Fruit fly (Drosophila melanogaster) whole organism, embryonic: ENCODE results near the gene hbt.
A peak's percentile ranks its signal among the peaks of the same experiment; 100 is the strongest.

ENCODE experiments used
- Asciz ChIP-seq: fragments of 200-800 bp; sonication (Bioruptor generic); optimal IDR thresholded peaks from 2 replicates; lab custom pipeline; 2017; ENCODE audit warnings: missing biosample characterization, mild to moderate bottlenecking, missing genetic modification characterization, missing genetic modification reagents
- Atf6 ChIP-seq: fragments of 200-800 bp; sonication (Bioruptor generic); IDR thresholded peaks from 2 replicates; pipeline ENCODE4 v1.3.6; 2022; ENCODE audit warnings: missing biosample characterization, missing genetic modification characterization
- B-H1 ChIP-seq: fragments of 200-800 bp; sonication (Bioruptor generic); IDR thresholded peaks from 3 replicates; pipeline ENCODE4 v1.3.6; 2022; ENCODE audit warnings: missing biosample characterization, missing genetic modification characterization
- CG10267 ChIP-seq: fragments of 200-800 bp; sonication (Bioruptor generic); optimal IDR thresholded peaks from 2 replicates; lab custom pipeline; 2018; ENCODE audit warnings: missing biosample characterization, mild to moderate bottlenecking, missing genetic modification characterization, moderate library complexity
- CG13123 ChIP-seq: fragments of 200-800 bp; sonication (Bioruptor generic); optimal IDR thresholded peaks from 2 replicates; lab custom pipeline; 2016; ENCODE audit warnings: missing biosample characterization, missing genetic modification characterization
- CG14860 ChIP-seq: fragments of 200-800 bp; sonication (Bioruptor generic); IDR thresholded peaks from 3 replicates; pipeline ENCODE4 v1.3.6; 2022; ENCODE audit warnings: missing biosample characterization, missing genetic modification characterization; ENCODE audit not compliant: partially characterized antibody
- CG16815 ChIP-seq: fragments of 200-800 bp; sonication (Bioruptor generic); optimal IDR thresholded peaks from 3 replicates; lab custom pipeline; 2017; ENCODE audit warnings: missing biosample characterization, mild to moderate bottlenecking, missing genetic modification characterization
- CG18599 ChIP-seq: fragments of 200-800 bp; sonication (Bioruptor generic); optimal IDR thresholded peaks from 3 replicates; lab custom pipeline; 2017; ENCODE audit warnings: missing biosample characterization, missing genetic modification characterization, mild to moderate bottlenecking, moderate library complexity, missing genetic modification reagents
- CG2129 ChIP-seq: fragments of 200-800 bp; sonication (Bioruptor generic); IDR thresholded peaks from 2 replicates; pipeline ENCODE4 v1.3.6; 2022; ENCODE audit warnings: missing biosample characterization, missing genetic modification characterization; ENCODE audit not compliant: partially characterized antibody
- CG31224 ChIP-seq: fragments of 200-800 bp; sonication (Bioruptor generic); IDR thresholded peaks from 2 replicates; pipeline ENCODE4 v1.3.6; 2022; ENCODE audit warnings: missing biosample characterization, missing genetic modification characterization
- CG31365 ChIP-seq: fragments of 200-800 bp; sonication (Bioruptor generic); optimal IDR thresholded peaks from 2 replicates; lab custom pipeline; 2018; ENCODE audit warnings: missing biosample characterization, mild to moderate bottlenecking, missing genetic modification characterization
- CG3407 ChIP-seq: fragments of 200-800 bp; sonication (Bioruptor generic); optimal IDR thresholded peaks from 2 replicates; lab custom pipeline; 2018; ENCODE audit warnings: missing biosample characterization, mild to moderate bottlenecking, missing genetic modification characterization
- CG3847 ChIP-seq: fragments of 200-800 bp; sonication (Bioruptor generic); IDR thresholded peaks from 2 replicates; pipeline ENCODE4 v1.3.6; 2022; ENCODE audit warnings: missing biosample characterization, missing genetic modification characterization
- CG4282 ChIP-seq: fragments of 200-800 bp; sonication (Bioruptor generic); optimal IDR thresholded peaks from 2 replicates; lab custom pipeline; 2016; ENCODE audit warnings: missing biosample characterization, missing genetic modification characterization
- CG4328 ChIP-seq: fragments of 200-800 bp; sonication (Bioruptor generic); optimal IDR thresholded peaks from 3 replicates; lab custom pipeline; 2017; ENCODE audit warnings: missing biosample characterization, missing genetic modification reagents, missing genetic modification characterization
- CG7987 ChIP-seq: fragments of 200-800 bp; sonication (Bioruptor generic); optimal IDR thresholded peaks from 2 replicates; lab custom pipeline; 2018; ENCODE audit warnings: missing biosample characterization, mild to moderate bottlenecking, missing genetic modification characterization, moderate library complexity
- CG9727 ChIP-seq: fragments of 200-800 bp; sonication (Bioruptor generic); optimal IDR thresholded peaks from 3 replicates; lab custom pipeline; 2017; ENCODE audit warnings: missing biosample characterization, mild to moderate bottlenecking, missing genetic modification characterization
- CTCF ChIP-seq: fragments of 200-800 bp; sonication (Bioruptor generic); optimal IDR thresholded peaks from 2 replicates; lab custom pipeline; 2017; ENCODE audit warnings: missing biosample characterization, mild to moderate bottlenecking, missing genetic modification characterization, moderate library complexity
- Eip74EF ChIP-seq, 2 experiments: fragments of 200-800 bp in 1 of 2; fragments of >200 bp in 1 of 2; sonication (Bioruptor generic) in 1 of 2; optimal IDR thresholded peaks; 2 replicates each; lab custom pipeline; 2017 to 2019; ENCODE audit warnings: missing biosample characterization in 2 of 2, missing genetic modification characterization in 2 of 2, mild to moderate bottlenecking in 1 of 2, moderate library complexity in 1 of 2
- HLH54F ChIP-seq: fragments of 200-800 bp; sonication (Bioruptor generic); optimal IDR thresholded peaks from 3 replicates; lab custom pipeline; 2016; ENCODE audit warnings: missing biosample characterization, missing genetic modification characterization
- Hand ChIP-seq: fragments of 200-800 bp; sonication (Bioruptor generic); optimal IDR thresholded peaks from 2 replicates; lab custom pipeline; 2017; ENCODE audit warnings: mild to moderate bottlenecking, missing biosample characterization, missing genetic modification reagents, missing genetic modification characterization
- Hey ChIP-seq: fragments of 200-800 bp; sonication (Bioruptor generic); optimal IDR thresholded peaks from 3 replicates; lab custom pipeline; 2018; ENCODE audit warnings: missing biosample characterization, mild to moderate bottlenecking, missing genetic modification characterization
- Mrtf ChIP-seq: fragments of 200-800 bp; sonication (Bioruptor generic); IDR thresholded peaks from 3 replicates; pipeline ENCODE4 v1.3.6; 2022; ENCODE audit warnings: missing biosample characterization, missing genetic modification characterization
- NC2β ChIP-seq: fragments of 200-800 bp; sonication (Bioruptor generic); optimal IDR thresholded peaks from 2 replicates; lab custom pipeline; 2016; ENCODE audit warnings: missing biosample characterization, missing genetic modification characterization
- Nf-YC ChIP-seq: fragments of 200-800 bp; optimal IDR thresholded peaks from 3 replicates; lab custom pipeline; 2019; ENCODE audit warnings: missing biosample characterization, mild to moderate bottlenecking, missing genetic modification characterization, moderate library complexity
- Oaz ChIP-seq: fragments of 200-800 bp; sonication (Bioruptor generic); IDR thresholded peaks from 2 replicates; pipeline ENCODE4 v1.3.6; 2022; ENCODE audit warnings: missing biosample characterization, missing genetic modification characterization
- Oli ChIP-seq: fragments of 200-800 bp; sonication (Bioruptor generic); optimal IDR thresholded peaks from 2 replicates; lab custom pipeline; 2018; ENCODE audit warnings: missing biosample characterization, mild to moderate bottlenecking, missing genetic modification characterization, moderate library complexity
- Ravus ChIP-seq: fragments of 200-800 bp; sonication (Bioruptor generic); IDR thresholded peaks from 2 replicates; pipeline ENCODE4 v1.3.6; 2022; ENCODE audit warnings: missing biosample characterization, missing genetic modification characterization
- Scr ChIP-seq: fragments of 200-800 bp; sonication (Bioruptor generic); IDR thresholded peaks from 2 replicates; pipeline ENCODE4 v1.3.6; 2022; ENCODE audit warnings: missing biosample characterization, missing genetic modification characterization; ENCODE audit not compliant: partially characterized antibody
- Side ChIP-seq: fragments of 200-800 bp; sonication (Bioruptor generic); optimal IDR thresholded peaks from 2 replicates; lab custom pipeline; 2016; ENCODE audit warnings: missing biosample characterization, missing genetic modification characterization
- Stat92E ChIP-seq, 3 experiments: fragments of >200 bp in 2 of 3; fragments of 200-800 bp in 1 of 3; sonication (Bioruptor generic) in 1 of 3; optimal IDR thresholded peaks; 2 replicates each; lab custom pipeline; 2017 to 2019; ENCODE audit warnings: missing biosample characterization in 3 of 3, missing genetic modification characterization in 3 of 3, mild to moderate bottlenecking in 1 of 3, moderate library complexity in 1 of 3
- Usf ChIP-seq: fragments of 200-800 bp; sonication (Bioruptor generic); optimal IDR thresholded peaks from 2 replicates; lab custom pipeline; 2017; ENCODE audit warnings: missing genotype, missing biosample characterization, missing genetic modification characterization
- chinmo ChIP-seq: fragments of 200-800 bp; sonication (Bioruptor generic); IDR thresholded peaks from 4 replicates; pipeline ENCODE4 v1.3.6; 2022; ENCODE audit warnings: missing biosample characterization, missing genetic modification characterization; ENCODE audit not compliant: partially characterized antibody
- chn ChIP-seq: fragments of 200-800 bp; sonication (Bioruptor generic); optimal IDR thresholded peaks from 2 replicates; lab custom pipeline; 2016; ENCODE audit warnings: missing biosample characterization, missing genetic modification characterization
- da ChIP-seq: fragments of 200-800 bp; sonication (Bioruptor generic); optimal IDR thresholded peaks from 2 replicates; lab custom pipeline; 2016; ENCODE audit warnings: missing biosample characterization, missing genetic modification characterization
- emc ChIP-seq: fragments of 200-800 bp; sonication (Bioruptor generic); optimal IDR thresholded peaks from 2 replicates; lab custom pipeline; 2016; ENCODE audit warnings: missing biosample characterization, missing genetic modification characterization
- fru ChIP-seq: fragments of >200 bp; optimal IDR thresholded peaks from 2 replicates; lab custom pipeline; 2017
- fu2 ChIP-seq: fragments of 200-800 bp; sonication (Bioruptor generic); optimal IDR thresholded peaks from 2 replicates; lab custom pipeline; 2016; ENCODE audit warnings: missing biosample characterization, missing genetic modification characterization
- gcm2 ChIP-seq: fragments of 200-800 bp; sonication (Bioruptor generic); optimal IDR thresholded peaks from 2 replicates; lab custom pipeline; 2016; ENCODE audit warnings: missing biosample characterization, missing genetic modification characterization
- inv ChIP-seq: fragments of 200-800 bp; sonication (Bioruptor generic); IDR thresholded peaks from 2 replicates; pipeline ENCODE4 v1.3.6; 2022; ENCODE audit warnings: missing biosample characterization, missing genetic modification characterization; ENCODE audit not compliant: partially characterized antibody
- pzg ChIP-seq: fragments of 200-800 bp; sonication (Bioruptor generic); optimal IDR thresholded peaks from 3 replicates; lab custom pipeline; 2018; ENCODE audit warnings: missing biosample characterization, mild to moderate bottlenecking, missing genetic modification characterization, moderate library complexity
- run ChIP-seq: fragments of 200-800 bp; sonication (Bioruptor generic); optimal IDR thresholded peaks from 3 replicates; lab custom pipeline; 2018; ENCODE audit warnings: missing biosample characterization, mild to moderate bottlenecking, missing genetic modification characterization
- sisA ChIP-seq: fragments of 200-800 bp; sonication (Bioruptor generic); IDR thresholded peaks from 2 replicates; pipeline ENCODE4 v1.3.6; 2022; ENCODE audit warnings: missing biosample characterization, missing genetic modification characterization
- tna ChIP-seq: fragments of 200-800 bp; sonication (Bioruptor generic); IDR thresholded peaks from 2 replicates; pipeline ENCODE4 v1.3.6; 2022; ENCODE audit warnings: missing biosample characterization, missing genetic modification characterization; ENCODE audit not compliant: partially characterized antibody
- tup ChIP-seq: fragments of 200-800 bp; sonication (Bioruptor generic); optimal IDR thresholded peaks from 2 replicates; lab custom pipeline; 2016; ENCODE audit warnings: missing biosample characterization, mild to moderate bottlenecking, missing genetic modification characterization, moderate library complexity
- z ChIP-seq: fragments of 200-800 bp; sonication (Bioruptor generic); IDR thresholded peaks from 3 replicates; pipeline ENCODE4 v1.3.6; 2022; ENCODE audit warnings: missing biosample characterization, missing genetic modification characterization

Gene hbt

DNA sequence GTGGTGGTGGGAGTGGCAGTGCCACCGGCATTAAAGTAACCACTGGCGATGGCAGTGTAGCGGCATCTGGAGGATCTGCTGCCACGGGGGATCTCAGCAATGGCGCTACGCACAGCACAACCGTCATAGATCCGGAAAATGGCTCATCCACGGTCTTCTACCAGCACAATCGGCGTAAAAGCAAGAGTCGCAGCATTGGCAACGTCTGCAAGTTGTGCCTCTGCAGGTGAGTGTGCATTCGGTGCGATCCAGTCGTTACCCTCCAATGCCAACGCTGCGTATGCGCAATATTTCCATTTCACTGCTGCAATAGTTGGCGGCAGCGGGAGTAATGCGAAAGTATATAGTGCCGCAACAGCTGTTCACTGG lies 39.9 kb downstream of the hbt start (continued):
- no peak for TF ChIP-seq run
- no peak for TF ChIP-seq Scr (GFP tag; lab: Robert Waterston, UW)
- TF ChIP-seq tup (GFP tag; lab: Kevin White, UChicago) = no peak
- TF ChIP-seq CG4282 (GFP tag; lab: Kevin White, UChicago) = no peak
- TF ChIP-seq Ravus (GFP tag; lab: Robert Waterston, UW) = no peak
- no peak for TF ChIP-seq CG3847 (GFP tag; lab: Robert Waterston, UW)
- no peak for TF ChIP-seq CG10267 (tag; lab: Kevin White, UChicago)
- no peak for TF ChIP-seq chn (GFP tag; lab: Kevin White, UChicago)
- TF ChIP-seq emc (GFP tag; lab: Kevin White, UChicago) = no peak
- no peak for TF ChIP-seq CG18599 (GFP tag; lab: Kevin White, UChicago)
- TF ChIP-seq Oli = no peak
- TF ChIP-seq B-H1 (GFP tag; lab: Robert Waterston, UW) = 0 out of 3 replicates have a peak, but pooled peaks have one; percentile 23
- no peak for TF ChIP-seq Side (GFP tag; lab: Kevin White, UChicago)
- no peak for TF ChIP-seq tna
- TF ChIP-seq chinmo = 0 out of 4 replicates have a peak, but pooled peaks have one; percentile 2
- TF ChIP-seq Hand = no peak
- TF ChIP-seq fu2 (GFP tag; lab: Kevin White, UChicago) = no peak
- no peak for TF ChIP-seq fru
- no peak for TF ChIP-seq CG4328 (GFP tag; lab: Kevin White, UChicago)
- peak; percentile 6; the same call in 1 of the 2 replicates for TF ChIP-seq Atf6 (GFP tag; lab: Robert Waterston, UW)
- no peak for TF ChIP-seq CG13123 (GFP tag; lab: Kevin White, UChicago)
- no peak for TF ChIP-seq CG14860
- TF ChIP-seq CG31365 = no peak
- TF ChIP-seq CG3407 (GFP tag; lab: Kevin White, UChicago) = no peak
- TF ChIP-seq gcm2 (GFP tag; lab: Kevin White, UChicago) = no peak
- TF ChIP-seq Nf-YC (tag; lab: Kevin White, UChicago) = peak; percentile 4
- no peak for TF ChIP-seq Eip74EF (GFP tag; optimal IDR thresholded peaks at IDR 0.05; lab: Kevin White, UChicago)
- TF ChIP-seq CG9727 = no peak
- TF ChIP-seq CTCF (GFP tag; lab: Kevin White, UChicago) = no peak
- no peak for TF ChIP-seq CG7987 (GFP tag; lab: Kevin White, UChicago)
- no peak for TF ChIP-seq CG31224
- TF ChIP-seq NC2β (GFP tag; lab: Kevin White, UChicago) = no peak
- TF ChIP-seq Oaz (GFP tag; lab: Robert Waterston, UW) = no peak
- TF ChIP-seq CG2129 = no peak
- no peak for TF ChIP-seq pzg
- no peak for TF ChIP-seq CG16815 (GFP tag; lab: Kevin White, UChicago)
- TF ChIP-seq HLH54F (GFP tag; lab: Kevin White, UChicago) = no peak
- TF ChIP-seq Hey = no peak
- TF ChIP-seq da = no peak
- TF ChIP-seq sisA (GFP tag; lab: Robert Waterston, UW) = no peak
- TF ChIP-seq Stat92E (GFP tag; optimal IDR thresholded peaks at IDR 0.05; lab: Kevin White, UChicago) = no peak
- TF ChIP-seq Usf (GFP tag; lab: Kevin White, UChicago) = no peak
- no peak for TF ChIP-seq z (GFP tag; lab: Robert Waterston, UW)
- TF ChIP-seq Asciz (GFP tag; lab: Kevin White, UChicago) = no peak
- TF ChIP-seq Mrtf (GFP tag; lab: Robert Waterston, UW) = no peak
- no peak for TF ChIP-seq inv (GFP tag; lab: Robert Waterston, UW)
